Fruit fly (Drosophila melanogaster) whole organism, embryonic: Measurements from ENCODE around the gene CG34297.

ENCODE experiments used
- Atf-2 ChIP-seq: fragments of 200-800 bp; sonication (Bioruptor generic); optimal IDR thresholded peaks from 2 replicates; lab custom pipeline; 2016; ENCODE audit warnings: missing biosample characterization, missing genetic modification characterization
- BtbVII ChIP-seq: fragments of 200-800 bp; sonication (Bioruptor generic); optimal IDR thresholded peaks from 3 replicates; lab custom pipeline; 2017; ENCODE audit warnings: missing biosample characterization, mild to moderate bottlenecking, missing genetic modification characterization
- CG10147 ChIP-seq: fragments of 200-800 bp; sonication (Bioruptor generic); optimal IDR thresholded peaks from 2 replicates; lab custom pipeline; 2019; ENCODE audit warnings: missing biosample characterization, mild to moderate bottlenecking, missing genetic modification characterization, moderate library complexity
- CG10209 ChIP-seq: fragments of 200-800 bp; sonication (Bioruptor generic); optimal IDR thresholded peaks from 3 replicates; lab custom pipeline; 2017; ENCODE audit warnings: missing biosample characterization, mild to moderate bottlenecking, missing genetic modification characterization, missing genetic modification reagents
- CG10654 ChIP-seq: fragments of 200-800 bp; sonication (Bioruptor generic); optimal IDR thresholded peaks from 2 replicates; lab custom pipeline; 2016; ENCODE audit warnings: missing biosample characterization, missing genetic modification characterization
- CG10979 ChIP-seq: fragments of 200-800 bp; sonication (Bioruptor generic); optimal IDR thresholded peaks from 2 replicates; lab custom pipeline; 2018; ENCODE audit warnings: missing biosample characterization, mild to moderate bottlenecking, missing genetic modification characterization, moderate library complexity
- CG11456 ChIP-seq: fragments of 200-800 bp; sonication (Bioruptor generic); IDR thresholded peaks from 3 replicates; pipeline ENCODE4 v1.3.6; 2022; ENCODE audit warnings: missing biosample characterization, missing genetic modification characterization
- CG12219 ChIP-seq: fragments of 200-800 bp; sonication (Bioruptor generic); optimal IDR thresholded peaks from 3 replicates; lab custom pipeline; 2018; ENCODE audit warnings: missing biosample characterization, mild to moderate bottlenecking, missing genetic modification characterization
- CG14860 ChIP-seq: fragments of 200-800 bp; sonication (Bioruptor generic); IDR thresholded peaks from 3 replicates; pipeline ENCODE4 v1.3.6; 2022; ENCODE audit warnings: missing biosample characterization, missing genetic modification characterization; ENCODE audit not compliant: partially characterized antibody
- CG1602 ChIP-seq: fragments of 200-800 bp; sonication (Bioruptor generic); optimal IDR thresholded peaks from 3 replicates; lab custom pipeline; 2016; ENCODE audit warnings: missing biosample characterization, missing genetic modification characterization
- CG17829 ChIP-seq: fragments of 200-800 bp; optimal IDR thresholded peaks from 2 replicates; lab custom pipeline; 2019; ENCODE audit warnings: missing biosample characterization, mild to moderate bottlenecking, missing genetic modification characterization, moderate library complexity
- CG1832 ChIP-seq: fragments of 200-800 bp; sonication (Bioruptor generic); optimal IDR thresholded peaks from 2 replicates; lab custom pipeline; 2017; ENCODE audit warnings: missing biosample characterization, mild to moderate bottlenecking, missing genetic modification characterization, inconsistent platforms
- CG18476 ChIP-seq: fragments of 200-800 bp; sonication (Bioruptor generic); optimal IDR thresholded peaks from 2 replicates; lab custom pipeline; 2016; ENCODE audit warnings: missing biosample characterization, mild to moderate bottlenecking, missing genetic modification characterization
- CG31441 ChIP-seq: fragments of 200-800 bp; sonication (Bioruptor generic); IDR thresholded peaks from 2 replicates; pipeline ENCODE4 v1.3.6; 2022; ENCODE audit warnings: missing biosample characterization, missing genetic modification characterization
- CG34376 ChIP-seq: fragments of 200-800 bp; sonication (Bioruptor generic); optimal IDR thresholded peaks from 2 replicates; lab custom pipeline; 2018; ENCODE audit warnings: missing biosample characterization, mild to moderate bottlenecking, missing genetic modification characterization
- CG3726 ChIP-seq: fragments of 200-800 bp; sonication (Bioruptor generic); IDR thresholded peaks from 3 replicates; pipeline ENCODE4, ENCODE4 v1.3.6; 2022; ENCODE audit warnings: missing biosample characterization, missing genetic modification characterization
- CG3995 ChIP-seq: fragments of 200-800 bp; sonication (Bioruptor generic); optimal IDR thresholded peaks from 3 replicates; lab custom pipeline; 2016; ENCODE audit warnings: missing biosample characterization, missing genetic modification characterization
- CG4730 ChIP-seq: fragments of 200-800 bp; sonication (Bioruptor generic); IDR thresholded peaks from 2 replicates; pipeline ENCODE4 v1.3.6; 2022; ENCODE audit warnings: missing biosample characterization, missing genetic modification characterization
- CG7357 ChIP-seq: fragments of 200-800 bp; sonication (Bioruptor generic); IDR thresholded peaks from 3 replicates; pipeline ENCODE4 v1.3.6; 2022; ENCODE audit warnings: missing biosample characterization, missing genetic modification characterization
- CG7556 ChIP-seq: fragments of 200-800 bp; sonication (Bioruptor generic); optimal IDR thresholded peaks from 2 replicates; lab custom pipeline; 2017; ENCODE audit warnings: missing biosample characterization, mild to moderate bottlenecking, missing genetic modification characterization
- CG8089 ChIP-seq: fragments of 200-800 bp; sonication (Bioruptor generic); optimal IDR thresholded peaks from 3 replicates; lab custom pipeline; 2016; ENCODE audit warnings: missing biosample characterization, missing genetic modification characterization
- CG8281 ChIP-seq: fragments of 200-800 bp; sonication (Bioruptor generic); optimal IDR thresholded peaks from 2 replicates; lab custom pipeline; 2018; ENCODE audit warnings: missing biosample characterization, mild to moderate bottlenecking, missing genetic modification characterization, moderate library complexity
- CG9727 ChIP-seq: fragments of 200-800 bp; sonication (Bioruptor generic); optimal IDR thresholded peaks from 3 replicates; lab custom pipeline; 2017; ENCODE audit warnings: missing biosample characterization, mild to moderate bottlenecking, missing genetic modification characterization
- CG9817 ChIP-seq: fragments of 200-800 bp; sonication (Bioruptor generic); optimal IDR thresholded peaks from 2 replicates; lab custom pipeline; 2018; ENCODE audit warnings: missing biosample characterization, mild to moderate bottlenecking, missing genetic modification characterization, moderate library complexity
- CG9876 ChIP-seq: fragments of 200-800 bp; sonication (Bioruptor generic); optimal IDR thresholded peaks from 2 replicates; lab custom pipeline; 2016; ENCODE audit warnings: missing biosample characterization, missing genetic modification characterization
- Dbx ChIP-seq: fragments of 200-800 bp; sonication (Bioruptor generic); IDR thresholded peaks from 3 replicates; pipeline ENCODE4 v1.3.6; 2022; ENCODE audit warnings: missing biosample characterization, missing genetic modification characterization
- Fer2 ChIP-seq: fragments of 200-800 bp; sonication (Bioruptor generic); optimal IDR thresholded peaks from 2 replicates; lab custom pipeline; 2018; ENCODE audit warnings: missing biosample characterization, mild to moderate bottlenecking, missing genetic modification characterization, moderate library complexity
- HmgD ChIP-seq: fragments of 200-800 bp; sonication (Bioruptor generic); optimal IDR thresholded peaks from 3 replicates; lab custom pipeline; 2016; ENCODE audit warnings: missing biosample characterization, missing genetic modification characterization
- HmgZ ChIP-seq: fragments of 200-800 bp; sonication (Bioruptor generic); optimal IDR thresholded peaks from 2 replicates; lab custom pipeline; 2018; ENCODE audit warnings: missing biosample characterization, mild to moderate bottlenecking, missing genetic modification characterization
- Hmr ChIP-seq: fragments of 200-800 bp; sonication (Bioruptor generic); optimal IDR thresholded peaks from 3 replicates; lab custom pipeline; 2017; ENCODE audit warnings: mild to moderate bottlenecking, missing biosample characterization, missing genetic modification reagents, missing genetic modification characterization
- Lhr ChIP-seq: fragments of 200-800 bp; sonication (Bioruptor generic); optimal IDR thresholded peaks from 3 replicates; lab custom pipeline; 2017; ENCODE audit warnings: mild to moderate bottlenecking, missing biosample characterization, missing genetic modification reagents, missing genetic modification characterization
- MBD-R2 ChIP-seq: fragments of 200-800 bp; sonication (Bioruptor generic); IDR thresholded peaks from 2 replicates; pipeline ENCODE4 v1.3.6; 2022; ENCODE audit warnings: missing biosample characterization, missing genetic modification characterization
- Pdp1 ChIP-seq, 2 experiments: fragments of 200-800 bp; sonication (Bioruptor generic); optimal IDR thresholded peaks; 3 replicates each; lab custom pipeline; 2016; ENCODE audit warnings: missing biosample characterization in 2 of 2, missing genetic modification characterization in 2 of 2, mild to moderate bottlenecking in 1 of 2, moderate library complexity in 1 of 2
- Sox100B ChIP-seq: fragments of 200-800 bp; sonication (Bioruptor generic); optimal IDR thresholded peaks from 3 replicates; lab custom pipeline; 2018; ENCODE audit warnings: missing biosample characterization, mild to moderate bottlenecking, missing genetic modification characterization
- ac ChIP-seq: fragments of 200-800 bp; sonication (Bioruptor generic); optimal IDR thresholded peaks from 3 replicates; lab custom pipeline; 2017; ENCODE audit warnings: missing biosample characterization, mild to moderate bottlenecking, missing genetic modification characterization
- al ChIP-seq: fragments of 200-800 bp; sonication (Bioruptor generic); IDR thresholded peaks from 2 replicates; pipeline ENCODE4 v1.3.6; 2022; ENCODE audit warnings: missing biosample characterization, missing genetic modification characterization
- crol ChIP-seq: fragments of 200-800 bp; sonication (Bioruptor generic); IDR thresholded peaks from 2 replicates; pipeline ENCODE4 v1.3.6; 2022; ENCODE audit warnings: missing biosample characterization, missing genetic modification characterization
- eve ChIP-seq, 2 experiments: fragments of >200 bp; optimal IDR thresholded peaks; 2 replicates each; lab custom pipeline; 2017; ENCODE audit warnings: missing biosample characterization in 2 of 2, missing genetic modification characterization in 2 of 2
- exex ChIP-seq: fragments of 200-800 bp; sonication (Bioruptor generic); optimal IDR thresholded peaks from 4 replicates; lab custom pipeline; 2018; ENCODE audit warnings: missing biosample characterization, mild to moderate bottlenecking, missing genetic modification characterization, moderate library complexity
- gcm2 ChIP-seq: fragments of 200-800 bp; sonication (Bioruptor generic); optimal IDR thresholded peaks from 2 replicates; lab custom pipeline; 2016; ENCODE audit warnings: missing biosample characterization, missing genetic modification characterization
- grn ChIP-seq: fragments of 200-800 bp; sonication (Bioruptor generic); optimal IDR thresholded peaks from 3 replicates; lab custom pipeline; 2017; ENCODE audit warnings: missing biosample characterization, missing genetic modification characterization
- insv ChIP-seq, 2 experiments: fragments of 200-800 bp; sonication (Bioruptor generic); optimal IDR thresholded peaks; 3 replicates each; lab custom pipeline; 2016 to 2018; ENCODE audit warnings: missing biosample characterization in 2 of 2, missing genetic modification characterization in 2 of 2
- klu ChIP-seq: fragments of 200-800 bp; sonication (Bioruptor generic); IDR thresholded peaks from 2 replicates; pipeline ENCODE4 v1.3.6; 2022; ENCODE audit warnings: missing biosample characterization, missing genetic modification characterization
- lola ChIP-seq, 3 experiments: fragments of >200 bp in 2 of 3; fragments of 200-800 bp in 1 of 3; sonication (Bioruptor generic) in 1 of 3; optimal IDR thresholded peaks; 2 replicates each; lab custom pipeline; 2017 to 2019; ENCODE audit warnings: missing biosample characterization in 3 of 3, missing genetic modification characterization in 3 of 3, mild to moderate bottlenecking in 1 of 3, moderate library complexity in 1 of 3
- luna ChIP-seq: fragments of 200-800 bp; sonication (Bioruptor generic); optimal IDR thresholded peaks from 2 replicates; lab custom pipeline; 2016; ENCODE audit warnings: missing biosample characterization, missing genetic modification characterization
- sqz ChIP-seq: fragments of 200-800 bp; sonication (Bioruptor generic); optimal IDR thresholded peaks from 3 replicates; lab custom pipeline; 2018; ENCODE audit warnings: missing biosample characterization, mild to moderate bottlenecking, missing genetic modification characterization
- ttk ChIP-seq: fragments of 200-800 bp; sonication (Bioruptor generic); IDR thresholded peaks from 2 replicates; pipeline ENCODE4 v2.1.2; 2022; ENCODE audit warnings: missing biosample characterization, missing genetic modification characterization
- vnd ChIP-seq: fragments of 200-800 bp; sonication (Bioruptor generic); IDR thresholded peaks from 3 replicates; pipeline ENCODE4 v1.3.6; 2022; ENCODE audit warnings: missing biosample characterization, missing genetic modification characterization; ENCODE audit not compliant: partially characterized antibody
- yki ChIP-seq: fragments of >200 bp; optimal IDR thresholded peaks from 3 replicates; lab custom pipeline; 2018

Gene CG34297

dm6 chr3R:6760755-6761647 lies 13.2 kb upstream of the CG34297 start (continued):
- TF ChIP-seq ttk (GFP tag; lab: Robert Waterston, UW) (no peak), eve (GFP tag; optimal IDR thresholded peaks at IDR 0.05; lab: Kevin White, UChicago) (peak in 1 of 2 experiments; percentile 74), Dbx (GFP tag; lab: Robert Waterston, UW) (no peak), CG9876 (no peak), CG10979 (tag; lab: Kevin White, UChicago) (peak; percentile 64), CG9817 (no peak), lola (GFP tag; optimal IDR thresholded peaks at IDR 0.05; lab: Kevin White, UChicago) (peak in 1 of 3 experiments; percentile 68), Fer2 (tag; lab: Kevin White, UChicago) (no peak), CG14860 (GFP tag; lab: Robert Waterston, UW) (no peak), CG9727 (GFP tag; lab: Kevin White, UChicago) (peak; percentile 59), Hmr (GFP tag; lab: Kevin White, UChicago) (peak; percentile 21), vnd (GFP tag; lab: Robert Waterston, UW) (no peak), CG12219 (peak; percentile 18), CG10654 (GFP tag; lab: Kevin White, UChicago) (no peak), CG4730 (GFP tag; lab: Robert Waterston, UW) (no peak), CG3726 (GFP tag; lab: Robert Waterston, UW) (no peak), HmgD (GFP tag; lab: Kevin White, UChicago) (no peak), crol (GFP tag; lab: Robert Waterston, UW) (peak; percentile 84), ac (GFP tag; lab: Kevin White, UChicago) (no peak), HmgZ (tag; lab: Kevin White, UChicago) (no peak), sqz (no peak), CG18476 (GFP tag; lab: Kevin White, UChicago) (no peak), grn (GFP tag; lab: Kevin White, UChicago) (no peak), CG1602 (GFP tag; lab: Kevin White, UChicago) (no peak), yki (lab: Kevin White, UChicago) (no peak), CG7357 (GFP tag; lab: Robert Waterston, UW) (no peak), Lhr (no peak), Sox100B (GFP tag; lab: Kevin White, UChicago) (peak; percentile 55), CG34376 (GFP tag; lab: Kevin White, UChicago) (no peak), exex (tag; lab: Kevin White, UChicago) (no peak), gcm2 (no peak), CG8281 (no peak), Pdp1 (GFP tag; optimal IDR thresholded peaks at IDR 0.05; lab: Kevin White, UChicago) (peak in 1 of 2 experiments; percentile 13), CG1832 (GFP tag; lab: Kevin White, UChicago) (peak; percentile 79), CG10147 (GFP tag; lab: Kevin White, UChicago) (no peak), CG7556 (peak; percentile 74), luna (GFP tag; lab: Kevin White, UChicago) (no peak), CG3995 (no peak), BtbVII (GFP tag; lab: Kevin White, UChicago) (peak; percentile 31), al (no peak), klu (0 out of 2 replicates have a peak, but pooled peaks have one; percentile 19), MBD-R2 (GFP tag; lab: Robert Waterston, UW) (no peak), CG11456 (GFP tag; lab: Robert Waterston, UW) (no peak), CG8089 (GFP tag; lab: Kevin White, UChicago) (no peak), CG31441 (GFP tag; lab: Robert Waterston, UW) (peak; percentile 66), insv (GFP tag; optimal IDR thresholded peaks at IDR 0.05; lab: Kevin White, UChicago) (peak in 1 of 2 experiments; percentile 86), CG17829 (tag; lab: Kevin White, UChicago) (peak; percentile 59), Atf-2 (GFP tag; lab: Kevin White, UChicago) (peak; percentile 1), CG10209 (GFP tag; lab: Kevin White, UChicago) (no peak)
